Fruit fly (Drosophila melanogaster) whole organism, embryonic: ENCODE measurements around the gene PMP34.

Source experiments
- Atf-2 ChIP-seq: fragments of 200-800 bp; sonication (Bioruptor generic); optimal IDR thresholded peaks from 2 replicates; lab custom pipeline; 2016; ENCODE audit warnings: missing biosample characterization, missing genetic modification characterization
- Bdp1 ChIP-seq: fragments of 200-800 bp; sonication (Bioruptor generic); optimal IDR thresholded peaks from 3 replicates; lab custom pipeline; 2016; ENCODE audit warnings: missing biosample characterization, missing genetic modification characterization
- Bteb2 ChIP-seq: fragments of 200-800 bp; sonication (Bioruptor generic); optimal IDR thresholded peaks from 2 replicates; lab custom pipeline; 2016; ENCODE audit warnings: missing biosample characterization, missing genetic modification characterization
- CG10565 ChIP-seq: fragments of 200-800 bp; sonication (Bioruptor generic); optimal IDR thresholded peaks from 3 replicates; lab custom pipeline; 2016; ENCODE audit warnings: missing biosample characterization, mild to moderate bottlenecking, missing genetic modification characterization
- CG10959 ChIP-seq: fragments of 200-800 bp; sonication (Bioruptor generic); IDR thresholded peaks from 2 replicates; pipeline ENCODE4 v1.3.6; 2022; ENCODE audit warnings: missing biosample characterization, missing genetic modification characterization
- CG11560 ChIP-seq: fragments of 200-800 bp; sonication (Bioruptor generic); IDR thresholded peaks from 3 replicates; pipeline ENCODE4 v1.3.6; 2022; ENCODE audit warnings: missing biosample characterization, missing genetic modification characterization
- CG11695 ChIP-seq: fragments of 200-800 bp; sonication (Bioruptor generic); IDR thresholded peaks from 3 replicates; pipeline ENCODE4 v1.3.6; 2022; ENCODE audit warnings: missing biosample characterization, missing genetic modification characterization
- CG12659 ChIP-seq: fragments of 200-800 bp; sonication (Bioruptor generic); optimal IDR thresholded peaks from 3 replicates; lab custom pipeline; 2017; ENCODE audit warnings: mild to moderate bottlenecking, missing biosample characterization, missing genetic modification reagents, missing genetic modification characterization
- CG13123 ChIP-seq: fragments of 200-800 bp; sonication (Bioruptor generic); optimal IDR thresholded peaks from 2 replicates; lab custom pipeline; 2016; ENCODE audit warnings: missing biosample characterization, missing genetic modification characterization
- CG14441 ChIP-seq: fragments of 200-800 bp; sonication (Bioruptor generic); IDR thresholded peaks from 2 replicates; pipeline ENCODE4 v1.3.6; 2022; ENCODE audit warnings: missing biosample characterization, missing genetic modification characterization
- CG15011 ChIP-seq: fragments of 200-800 bp; sonication (Bioruptor generic); optimal IDR thresholded peaks from 3 replicates; lab custom pipeline; 2018; ENCODE audit warnings: missing biosample characterization, mild to moderate bottlenecking, missing genetic modification characterization
- CG17361 ChIP-seq: fragments of 200-800 bp; sonication (Bioruptor generic); IDR thresholded peaks from 3 replicates; pipeline ENCODE4 v1.3.6; 2022; ENCODE audit warnings: missing biosample characterization, missing genetic modification characterization
- CG18262 ChIP-seq: fragments of 200-800 bp; optimal IDR thresholded peaks from 3 replicates; lab custom pipeline; 2019; ENCODE audit warnings: missing biosample characterization, mild to moderate bottlenecking, missing genetic modification characterization, moderate library complexity
- CG1832 ChIP-seq: fragments of 200-800 bp; sonication (Bioruptor generic); optimal IDR thresholded peaks from 2 replicates; lab custom pipeline; 2017; ENCODE audit warnings: missing biosample characterization, mild to moderate bottlenecking, missing genetic modification characterization, inconsistent platforms
- CG2120 ChIP-seq: fragments of 200-800 bp; sonication (Bioruptor generic); optimal IDR thresholded peaks from 3 replicates; lab custom pipeline; 2016; ENCODE audit warnings: missing biosample characterization, missing genetic modification characterization
- CG34224 ChIP-seq: fragments of 200-800 bp; sonication (Bioruptor generic); IDR thresholded peaks from 3 replicates; pipeline ENCODE4 v1.3.6; 2022; ENCODE audit warnings: missing biosample characterization, missing genetic modification characterization; ENCODE audit not compliant: partially characterized antibody
- CG4282 ChIP-seq: fragments of 200-800 bp; sonication (Bioruptor generic); optimal IDR thresholded peaks from 2 replicates; lab custom pipeline; 2016; ENCODE audit warnings: missing biosample characterization, missing genetic modification characterization
- CG5953 ChIP-seq: fragments of 200-800 bp; sonication (Bioruptor generic); IDR thresholded peaks from 2 replicates; pipeline ENCODE4 v1.3.6; 2022; ENCODE audit warnings: missing biosample characterization, missing genetic modification characterization
- CG6683 ChIP-seq: fragments of 200-800 bp; sonication (Bioruptor generic); optimal IDR thresholded peaks from 2 replicates; lab custom pipeline; 2017; ENCODE audit warnings: missing biosample characterization, mild to moderate bottlenecking, missing genetic modification characterization, missing genetic modification reagents
- CG6854 ChIP-seq: fragments of 200-800 bp; sonication (Bioruptor generic); optimal IDR thresholded peaks from 3 replicates; lab custom pipeline; 2017; ENCODE audit warnings: missing biosample characterization, mild to moderate bottlenecking, missing genetic modification characterization
- CG7556 ChIP-seq: fragments of 200-800 bp; sonication (Bioruptor generic); optimal IDR thresholded peaks from 2 replicates; lab custom pipeline; 2017; ENCODE audit warnings: missing biosample characterization, mild to moderate bottlenecking, missing genetic modification characterization
- CG8924 ChIP-seq: fragments of 200-800 bp; optimal IDR thresholded peaks from 3 replicates; lab custom pipeline; 2019; ENCODE audit warnings: missing biosample characterization, mild to moderate bottlenecking, missing genetic modification characterization, moderate library complexity
- CTCF ChIP-seq: fragments of 200-800 bp; sonication (Bioruptor generic); optimal IDR thresholded peaks from 2 replicates; lab custom pipeline; 2017; ENCODE audit warnings: missing biosample characterization, mild to moderate bottlenecking, missing genetic modification characterization, moderate library complexity
- CkIIα-i1 ChIP-seq: fragments of 200-800 bp; sonication (Bioruptor generic); IDR thresholded peaks from 2 replicates; pipeline ENCODE4 v1.3.6; 2022; ENCODE audit warnings: missing biosample characterization, missing genetic modification characterization
- Dek ChIP-seq: fragments of 200-800 bp; sonication (Bioruptor generic); optimal IDR thresholded peaks from 3 replicates; lab custom pipeline; 2019; ENCODE audit warnings: missing biosample characterization, mild to moderate bottlenecking, missing genetic modification characterization, moderate library complexity
- Dp ChIP-seq: fragments of 200-800 bp; sonication (Bioruptor generic); optimal IDR thresholded peaks from 2 replicates; lab custom pipeline; 2018; ENCODE audit warnings: missing biosample characterization, mild to moderate bottlenecking, missing genetic modification characterization, moderate library complexity
- Fer2 ChIP-seq: fragments of 200-800 bp; sonication (Bioruptor generic); optimal IDR thresholded peaks from 2 replicates; lab custom pipeline; 2018; ENCODE audit warnings: missing biosample characterization, mild to moderate bottlenecking, missing genetic modification characterization, moderate library complexity
- HLH54F ChIP-seq: fragments of 200-800 bp; sonication (Bioruptor generic); optimal IDR thresholded peaks from 3 replicates; lab custom pipeline; 2016; ENCODE audit warnings: missing biosample characterization, missing genetic modification characterization
- MBD-R2 ChIP-seq: fragments of 200-800 bp; sonication (Bioruptor generic); IDR thresholded peaks from 2 replicates; pipeline ENCODE4 v1.3.6; 2022; ENCODE audit warnings: missing biosample characterization, missing genetic modification characterization
- Med ChIP-seq: fragments of 200-800 bp; sonication (Bioruptor generic); peaks from one replicate; lab custom pipeline; 2016; ENCODE audit warnings: missing biosample characterization, missing genetic modification characterization, mild to moderate bottlenecking, inconsistent platforms, moderate library complexity
- NC2α ChIP-seq: fragments of 200-800 bp; sonication (Bioruptor generic); optimal IDR thresholded peaks from 2 replicates; lab custom pipeline; 2016; ENCODE audit warnings: missing biosample characterization, missing genetic modification characterization
- NFAT ChIP-seq: fragments of 200-800 bp; sonication (Bioruptor generic); IDR thresholded peaks from 2 replicates; pipeline ENCODE4 v1.3.6; 2022; ENCODE audit warnings: missing biosample characterization, missing genetic modification characterization
- Nf-YC ChIP-seq: fragments of 200-800 bp; optimal IDR thresholded peaks from 3 replicates; lab custom pipeline; 2019; ENCODE audit warnings: missing biosample characterization, mild to moderate bottlenecking, missing genetic modification characterization, moderate library complexity
- Scr ChIP-seq: fragments of 200-800 bp; sonication (Bioruptor generic); IDR thresholded peaks from 2 replicates; pipeline ENCODE4 v1.3.6; 2022; ENCODE audit warnings: missing biosample characterization, missing genetic modification characterization; ENCODE audit not compliant: partially characterized antibody
- Trl ChIP-seq, 3 experiments: fragments of >200 bp in 2 of 3; fragments of 200-800 bp in 1 of 3; sonication (Bioruptor generic) in 1 of 3; optimal IDR thresholded peaks; 2 replicates in 1 of 3; 3 replicates in 2 of 3; lab custom pipeline; 2016 to 2017; ENCODE audit warnings: missing biosample characterization in 1 of 3, missing genetic modification characterization in 1 of 3
- abd-A ChIP-seq: fragments of 200-800 bp; sonication (Bioruptor generic); optimal IDR thresholded peaks from 3 replicates; lab custom pipeline; 2019; ENCODE audit warnings: missing biosample characterization, mild to moderate bottlenecking, missing genetic modification characterization, moderate library complexity
- bbx ChIP-seq: fragments of 200-800 bp; sonication (Bioruptor generic); IDR thresholded peaks from 2 replicates; pipeline ENCODE4 v1.3.6; 2022; ENCODE audit warnings: missing biosample characterization, missing genetic modification characterization; ENCODE audit not compliant: partially characterized antibody
- bcd ChIP-seq: fragments of 200-800 bp; sonication (Bioruptor generic); optimal IDR thresholded peaks from 2 replicates; lab custom pipeline; 2017; ENCODE audit warnings: missing biosample characterization, mild to moderate bottlenecking, missing genetic modification characterization
- bowl ChIP-seq: fragments of 200-800 bp; sonication (Bioruptor generic); IDR thresholded peaks from 2 replicates; pipeline ENCODE4 v1.3.6; 2022; ENCODE audit warnings: missing biosample characterization, missing genetic modification characterization
- cato ChIP-seq: fragments of 200-800 bp; sonication (Bioruptor generic); optimal IDR thresholded peaks from 2 replicates; lab custom pipeline; 2016; ENCODE audit warnings: missing biosample characterization, missing genetic modification characterization, borderline replicate concordance
- jigr1 ChIP-seq: fragments of 200-800 bp; sonication (Bioruptor generic); IDR thresholded peaks from 3 replicates; pipeline ENCODE4 v1.3.6; 2022; ENCODE audit warnings: missing biosample characterization, missing genetic modification characterization
- salm ChIP-seq: fragments of 200-800 bp; sonication (Bioruptor generic); optimal IDR thresholded peaks from 2 replicates; lab custom pipeline; 2018; ENCODE audit warnings: missing biosample characterization, mild to moderate bottlenecking, missing genetic modification characterization
- schlank ChIP-seq: fragments of 200-800 bp; sonication (Bioruptor generic); optimal IDR thresholded peaks from 2 replicates; lab custom pipeline; 2018; ENCODE audit warnings: missing biosample characterization, mild to moderate bottlenecking, missing genetic modification characterization
- sim ChIP-seq: fragments of 200-800 bp; sonication (Bioruptor generic); IDR thresholded peaks from 2 replicates; pipeline ENCODE4 v1.3.6; 2022; ENCODE audit warnings: missing biosample characterization, missing genetic modification characterization
- sob ChIP-seq: fragments of 200-800 bp; sonication (Bioruptor generic); IDR thresholded peaks from 2 replicates; pipeline ENCODE4 v1.3.6; 2022; ENCODE audit warnings: missing biosample characterization, missing genetic modification characterization
- unpg ChIP-seq: fragments of 200-800 bp; sonication (Bioruptor generic); optimal IDR thresholded peaks from 3 replicates; lab custom pipeline; 2018; ENCODE audit warnings: missing biosample characterization, mild to moderate bottlenecking, missing genetic modification characterization, moderate library complexity
- wdn ChIP-seq: fragments of 200-800 bp; sonication (Bioruptor generic); IDR thresholded peaks from 2 replicates; pipeline ENCODE4 v1.3.6; 2022; ENCODE audit warnings: missing biosample characterization, missing genetic modification characterization
- wor ChIP-seq: fragments of 200-800 bp; sonication (Bioruptor generic); IDR thresholded peaks from 2 replicates; pipeline ENCODE4 v1.3.6; 2022; ENCODE audit warnings: missing biosample characterization, missing genetic modification characterization
- zf30C ChIP-seq: fragments of 200-800 bp; sonication (Bioruptor generic); optimal IDR thresholded peaks from 3 replicates; lab custom pipeline; 2018; ENCODE audit warnings: missing biosample characterization, mild to moderate bottlenecking, missing genetic modification characterization

PMP34 gene

dm6 chr3L:4363887-4364794, 45.6 kb downstream of the PMP34 start, which contains the start of the genes Cip4 and mRpS6 (continued):
- TF ChIP-seq bbx (GFP tag; lab: Robert Waterston, UW) (peak; percentile 42), CG8924 (tag; lab: Kevin White, UChicago) (peak; percentile 90), CkIIα-i1 (GFP tag; lab: Robert Waterston, UW) (no peak), bowl (GFP tag; lab: Robert Waterston, UW) (peak; percentile 65; the same call in 1 of the 2 replicates), CG14441 (peak; percentile 79), zf30C (GFP tag; lab: Kevin White, UChicago) (no peak), abd-A (peak; percentile 34), sim (no peak), bcd (GFP tag; lab: Kevin White, UChicago) (peak; percentile 47), CG13123 (GFP tag; lab: Kevin White, UChicago) (peak; percentile 45), jigr1 (peak; percentile 53; the same call in 1 of the 3 replicates), cato (GFP tag; lab: Kevin White, UChicago) (peak; percentile 35), CG4282 (GFP tag; lab: Kevin White, UChicago) (peak; percentile 79), sob (GFP tag; lab: Robert Waterston, UW) (peak; percentile 78), CG18262 (tag; lab: Kevin White, UChicago) (peak; percentile 71), Bdp1 (GFP tag; lab: Kevin White, UChicago) (peak; percentile 38), salm (tag; lab: Kevin White, UChicago) (peak; percentile 56), unpg (peak; percentile 86), Dek (tag; lab: Kevin White, UChicago) (peak; percentile 87), Trl (optimal IDR thresholded peaks at IDR 0.05; lab: Kevin White, UChicago) (no peak), Trl (GFP tag; optimal IDR thresholded peaks at IDR 0.05; lab: Kevin White, UChicago) (peak; percentile 46), Atf-2 (GFP tag; lab: Kevin White, UChicago) (no peak), CG12659 (GFP tag; lab: Kevin White, UChicago) (peak; percentile 89), CG1832 (GFP tag; lab: Kevin White, UChicago) (no peak), CG10565 (GFP tag; lab: Kevin White, UChicago) (no peak), HLH54F (GFP tag; lab: Kevin White, UChicago) (peak; percentile 39), Scr (GFP tag; lab: Robert Waterston, UW) (no peak), Fer2 (no peak), wdn (GFP tag; lab: Robert Waterston, UW) (peak; percentile 74), CG11695 (peak; percentile 79), CG6683 (GFP tag; lab: Kevin White, UChicago) (peak; percentile 48), schlank (tag; lab: Kevin White, UChicago) (no peak), NFAT (GFP tag; lab: Robert Waterston, UW) (peak; percentile 57; the same call in 1 of the 2 replicates), Bteb2 (GFP tag; lab: Kevin White, UChicago) (peak; percentile 56), CTCF (GFP tag; lab: Kevin White, UChicago) (no peak), NC2α (GFP tag; lab: Kevin White, UChicago) (no peak), Dp (GFP tag; lab: Kevin White, UChicago) (peak; percentile 33), Nf-YC (tag; lab: Kevin White, UChicago) (peak; percentile 35), CG11560 (tag; lab: Robert Waterston, UW) (0 out of 3 replicates have a peak, but pooled peaks have one; percentile 42), CG17361 (GFP tag; lab: Robert Waterston, UW) (peak; percentile 38; the same call in 1 of the 3 replicates), CG7556 (peak; percentile 81), wor (peak; percentile 61), CG15011 (GFP tag; lab: Kevin White, UChicago) (no peak), CG10959 (GFP tag; lab: Robert Waterston, UW) (no peak), CG34224 (no peak; the same call in 2 of the 3 replicates), Med (GFP tag; lab: Kevin White, UChicago) (peak; percentile 89), CG5953 (GFP tag; lab: Robert Waterston, UW) (peak; percentile 87), CG2120 (peak; percentile 84), CG6854 (GFP tag; lab: Kevin White, UChicago) (no peak), MBD-R2 (GFP tag; lab: Robert Waterston, UW) (peak; percentile 79)
